Worm (Caenorhabditis elegans) whole organism, L2 larva: ENCODE measurements around the gene mab-21.

Source experiments
- C34F6.9 ChIP-seq: fragments of 150-350 bp; optimal IDR thresholded peaks from 2 replicates; lab custom pipeline; 2014; ENCODE audit warnings: missing biosample characterization, missing genetic modification characterization
- F13H6.1 ChIP-seq: sonication (generic microtip); optimal IDR thresholded peaks from 2 replicates; lab custom pipeline; 2016; ENCODE audit warnings: missing genetic modification characterization, missing compliant biosample characterization
- Y55F3AM.14 ChIP-seq: fragments of 200-800 bp; sonication (Bioruptor generic); optimal IDR thresholded peaks from 2 replicates; lab custom pipeline; 2018; ENCODE audit warnings: mild to moderate bottlenecking, missing genetic modification characterization, missing compliant biosample characterization
- alr-1 ChIP-seq: fragments of 150-350 bp; optimal IDR thresholded peaks from 2 replicates; lab custom pipeline; 2014; ENCODE audit warnings: missing biosample characterization, missing genetic modification characterization
- aly-2 ChIP-seq: fragments of 150-350 bp; optimal IDR thresholded peaks from 2 replicates; lab custom pipeline; 2014; ENCODE audit warnings: missing biosample characterization, missing genetic modification characterization
- ama-1 ChIP-seq: fragments of 150-350 bp; optimal IDR thresholded peaks from 2 replicates; lab custom pipeline; 2018; ENCODE audit warnings: inconsistent platforms
- blmp-1 ChIP-seq: sonication (generic microtip); optimal IDR thresholded peaks from 2 replicates; lab custom pipeline; 2017; ENCODE audit warnings: missing genetic modification characterization, mild to moderate bottlenecking, missing compliant biosample characterization, antibody characterized with exemption, moderate library complexity; ENCODE audit not compliant: insufficient read depth
- ceh-16 ChIP-seq: fragments of 150-350 bp; optimal IDR thresholded peaks from 2 replicates; lab custom pipeline; 2014; ENCODE audit warnings: missing biosample characterization, missing genetic modification characterization
- ceh-82 ChIP-seq: fragments of 150-350 bp; optimal IDR thresholded peaks from 2 replicates; lab custom pipeline; 2014; ENCODE audit warnings: missing biosample characterization, missing genetic modification characterization
- crh-2 ChIP-seq: sonication (generic microtip); optimal IDR thresholded peaks from 2 replicates; lab custom pipeline; 2017; ENCODE audit warnings: missing biosample characterization, missing genetic modification characterization
- egl-27 ChIP-seq: sonication (generic microtip); optimal IDR thresholded peaks from 3 replicates; lab custom pipeline; 2017; ENCODE audit warnings: missing biosample characterization, missing genetic modification reagents, missing genetic modification characterization
- elt-1 ChIP-seq: fragments of 150-350 bp; optimal IDR thresholded peaks from 2 replicates; lab custom pipeline; 2014; ENCODE audit warnings: missing biosample characterization, missing genetic modification characterization
- gmeb-1 ChIP-seq: fragments of 150-350 bp; optimal IDR thresholded peaks from 2 replicates; lab custom pipeline; 2014; ENCODE audit warnings: missing biosample characterization, missing genetic modification characterization
- lin-13 ChIP-seq: fragments of 150-350 bp; optimal IDR thresholded peaks from 2 replicates; lab custom pipeline; 2014; ENCODE audit warnings: missing biosample characterization, missing genetic modification reagents, missing genetic modification characterization
- lsy-2 ChIP-seq, 2 experiments: fragments of 150-350 bp in 1 of 2; sonication (generic microtip) in 1 of 2; optimal IDR thresholded peaks; 2 replicates each; lab custom pipeline; 2014 to 2017; ENCODE audit warnings: missing biosample characterization in 2 of 2, missing genetic modification characterization in 2 of 2
- mab-5 ChIP-seq: fragments of 150-350 bp; optimal IDR thresholded peaks from 2 replicates; lab custom pipeline; 2014; ENCODE audit warnings: missing biosample characterization, missing genetic modification characterization
- mdl-1 ChIP-seq, 2 experiments: fragments of 150-350 bp in 1 of 2; sonication (generic microtip) in 1 of 2; optimal IDR thresholded peaks; 2 replicates each; lab custom pipeline; 2017; ENCODE audit warnings: missing biosample characterization in 2 of 2, missing genetic modification characterization in 2 of 2
- nhr-11 ChIP-seq: fragments of 150-350 bp; optimal IDR thresholded peaks from 2 replicates; lab custom pipeline; 2014; ENCODE audit warnings: missing biosample characterization, missing genetic modification characterization
- nhr-12 ChIP-seq: fragments of 150-350 bp; optimal IDR thresholded peaks from 2 replicates; lab custom pipeline; 2014; ENCODE audit warnings: missing biosample characterization, missing genetic modification characterization
- nhr-129 ChIP-seq: fragments of 150-350 bp; optimal IDR thresholded peaks from 2 replicates; lab custom pipeline; 2014; ENCODE audit warnings: missing biosample characterization, missing genetic modification characterization
- nhr-21 ChIP-seq: fragments of 150-350 bp; optimal IDR thresholded peaks from 2 replicates; lab custom pipeline; 2014; ENCODE audit warnings: missing biosample characterization, missing genetic modification characterization
- nhr-23 ChIP-seq: fragments of 150-350 bp; optimal IDR thresholded peaks from 2 replicates; lab custom pipeline; 2014; ENCODE audit warnings: missing biosample characterization, missing genetic modification reagents, missing genetic modification characterization
- nhr-237 ChIP-seq: fragments of 150-350 bp; optimal IDR thresholded peaks from 2 replicates; lab custom pipeline; 2014; ENCODE audit warnings: missing biosample characterization, missing genetic modification characterization
- nhr-25 ChIP-seq: fragments of 150-350 bp; sonication (generic microtip); optimal IDR thresholded peaks from 3 replicates; lab custom pipeline; 2014; ENCODE audit warnings: missing biosample characterization, missing genetic modification characterization
- nhr-77 ChIP-seq: fragments of 150-350 bp; optimal IDR thresholded peaks from 2 replicates; lab custom pipeline; 2014; ENCODE audit warnings: missing biosample characterization, missing genetic modification characterization
- skn-1 ChIP-seq: sonication (generic microtip); optimal IDR thresholded peaks from 2 replicates; lab custom pipeline; 2017; ENCODE audit warnings: missing biosample characterization, missing genetic modification characterization
- sma-9 ChIP-seq, 2 experiments: fragments of 150-350 bp in 1 of 2; sonication (generic microtip) in 1 of 2; optimal IDR thresholded peaks; 2 replicates each; lab custom pipeline; 2014 to 2016; ENCODE audit warnings: missing genetic modification characterization in 2 of 2, mild to moderate bottlenecking in 1 of 2, missing biosample characterization in 1 of 2, missing compliant biosample characterization in 1 of 2, missing genetic modification reagents in 1 of 2, moderate library complexity in 1 of 2
- unc-39 ChIP-seq: fragments of 150-350 bp; optimal IDR thresholded peaks from 2 replicates; lab custom pipeline; 2014; ENCODE audit warnings: missing biosample characterization, missing genetic modification characterization
- unc-55 ChIP-seq: fragments of 150-350 bp; sonication (generic microtip); optimal IDR thresholded peaks from 3 replicates; lab custom pipeline; 2014; ENCODE audit warnings: missing biosample characterization, missing genetic modification reagents, missing genetic modification characterization
- unc-62 ChIP-seq: fragments of 150-350 bp; optimal IDR thresholded peaks from 2 replicates; lab custom pipeline; 2014; ENCODE audit warnings: missing biosample characterization, missing genetic modification reagents, missing genetic modification characterization
- zag-1 ChIP-seq: fragments of 150-350 bp; optimal IDR thresholded peaks from 2 replicates; lab custom pipeline; 2014; ENCODE audit warnings: missing biosample characterization, missing genetic modification characterization
- ztf-1 ChIP-seq: fragments of 200-800 bp; sonication (Bioruptor generic); conservative IDR thresholded peaks from 2 replicates; pipeline ENCODE4 v1.3.6; 2022; ENCODE audit warnings: missing genetic modification characterization, missing compliant biosample characterization
- ztf-11 ChIP-seq: sonication (generic microtip); optimal IDR thresholded peaks from 2 replicates; lab custom pipeline; 2017; ENCODE audit warnings: missing biosample characterization, missing genetic modification characterization
- ztf-4 ChIP-seq: fragments of 150-350 bp; optimal IDR thresholded peaks from 2 replicates; lab custom pipeline; 2014; ENCODE audit warnings: missing biosample characterization, missing genetic modification characterization

The mab-21 gene

DNA sequence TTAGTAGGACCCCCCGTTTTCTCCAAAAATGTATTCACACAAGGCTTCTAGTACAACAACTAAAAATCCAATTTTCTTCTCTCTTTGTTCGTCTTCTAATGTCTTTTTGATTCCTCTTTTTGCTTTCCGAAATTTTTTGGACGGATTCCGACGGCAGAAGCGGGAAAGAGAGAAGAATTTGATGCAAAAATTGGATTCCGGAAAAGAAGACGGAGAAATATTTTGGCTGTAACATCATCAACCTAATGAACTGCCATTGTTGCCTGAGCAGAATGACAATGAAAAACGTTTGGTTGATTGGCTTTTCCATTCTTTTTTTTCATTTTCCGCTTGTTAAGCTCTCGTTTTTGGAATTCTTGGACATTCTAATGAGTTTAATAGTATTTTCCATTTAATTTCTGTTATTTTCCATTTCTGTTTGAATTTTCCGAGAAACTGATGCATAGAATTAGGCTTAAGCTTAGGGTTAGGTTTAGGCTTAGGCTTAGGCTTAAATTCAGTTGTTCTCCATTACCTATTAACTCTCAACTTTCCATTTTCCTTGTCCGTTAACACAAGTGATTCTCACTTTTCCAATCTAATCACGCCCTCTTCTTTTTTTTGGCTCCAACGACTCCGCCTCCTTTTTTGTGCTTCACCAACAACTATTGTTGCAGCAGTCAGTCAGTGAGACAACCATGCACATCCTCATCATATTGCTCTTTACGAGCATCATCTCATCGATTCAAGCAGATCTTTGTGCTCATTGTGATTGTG, 22.0 kb downstream of the mab-21 start, which contains the start of gene lron-5:
Gene lron-5 (plus strand): TSS at position 655 of the 756 bp plus-strand sequence.
- TF ChIP-seq skn-1, result no peak
- no peak for TF ChIP-seq ztf-11
- no peak for TF ChIP-seq Y55F3AM.14 (GFP tag; lab: Kevin White, UChicago)
- TF ChIP-seq unc-62 (GFP tag; lab: Kevin White, UChicago), result no peak
- no peak for TF ChIP-seq egl-27 (tag; lab: Kevin White, UChicago)
- no peak for TF ChIP-seq ztf-4
- TF ChIP-seq nhr-25 (tag; lab: Kevin White, UChicago), result no peak
- TF ChIP-seq unc-39 (tag; lab: Kevin White, UChicago), result no peak
- TF ChIP-seq nhr-21 (tag; lab: Kevin White, UChicago), result no peak
- TF ChIP-seq ceh-82 (tag; lab: Kevin White, UChicago), result no peak
- no peak for TF ChIP-seq nhr-129
- TF ChIP-seq blmp-1 (tag; lab: Kevin White, UChicago), result no peak

DNA sequence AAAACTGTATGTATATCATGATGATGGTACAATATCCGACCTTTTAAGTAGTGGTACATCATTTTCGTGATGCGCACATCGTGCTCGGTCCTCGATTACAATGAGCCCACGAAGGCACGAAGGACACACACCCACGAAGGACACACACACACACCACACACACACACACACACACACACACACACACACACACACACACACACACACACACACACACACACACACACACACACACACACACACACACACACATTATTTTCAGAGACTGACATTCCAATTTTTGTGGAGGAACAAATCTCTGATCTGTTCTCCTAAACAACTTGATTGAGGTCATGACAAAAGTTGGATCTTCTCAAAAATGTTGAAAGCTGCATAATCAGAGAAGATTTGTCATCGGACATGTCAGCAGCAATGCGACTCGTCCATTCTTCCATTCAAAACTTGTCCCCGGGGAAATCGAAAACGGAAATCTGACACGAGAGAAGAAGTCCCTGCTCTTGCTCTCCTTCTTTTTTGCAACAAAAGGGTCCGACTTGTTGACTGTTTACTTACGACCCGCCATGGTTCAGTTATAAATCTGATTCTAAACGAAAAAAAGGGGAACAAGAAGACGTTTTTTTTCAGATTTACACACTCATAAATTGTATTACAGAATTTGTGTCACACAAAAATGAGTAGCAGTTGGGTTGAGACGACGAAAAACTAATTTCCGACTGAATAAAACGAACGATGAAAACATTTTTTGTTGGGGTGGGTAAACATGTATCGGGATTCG, 25.8 kb downstream of the mab-21 start:
- TF ChIP-seq gmeb-1 (tag; lab: Kevin White, UChicago) (no peak), zag-1 (tag; lab: Kevin White, UChicago) (no peak), mab-5 (tag; lab: Kevin White, UChicago) (no peak), ceh-82 (tag; lab: Kevin White, UChicago) (no peak), unc-55 (GFP tag; lab: Kevin White, UChicago) (no peak), egl-27 (tag; lab: Kevin White, UChicago) (no peak), ztf-1 (no peak), Y55F3AM.14 (GFP tag; lab: Kevin White, UChicago) (no peak), aly-2 (no peak), blmp-1 (tag; lab: Kevin White, UChicago) (no peak), nhr-11 (no peak), nhr-77 (tag; lab: Kevin White, UChicago) (no peak), elt-1 (tag; lab: Kevin White, UChicago) (no peak), C34F6.9 (tag; lab: Kevin White, UChicago) (no peak), ama-1 (lab: Kevin White, UChicago) (no peak), nhr-25 (tag; lab: Kevin White, UChicago) (no peak)

DNA sequence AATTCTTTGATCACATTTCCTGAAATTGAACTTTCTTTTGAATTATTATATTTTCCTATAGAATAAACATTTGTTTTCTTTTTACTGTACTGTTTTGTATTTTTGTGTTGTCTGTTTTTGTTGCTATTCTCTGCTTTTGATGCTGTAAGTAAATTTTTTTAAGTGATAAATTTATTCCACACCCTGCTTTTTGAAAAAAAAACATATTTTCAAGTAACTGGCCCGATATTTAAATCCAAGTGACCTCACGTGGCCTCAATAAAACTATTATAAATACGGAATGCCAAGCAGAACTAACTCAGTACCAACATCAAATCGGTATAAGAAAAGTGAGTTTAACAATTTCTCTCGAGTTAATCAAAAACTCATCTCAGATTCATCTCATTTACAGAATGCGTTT, 27.6 kb downstream of the mab-21 start, which contains the start of gene clec-151:
Gene clec-151 (plus strand): TSS at position 301 of the 400 bp plus-strand sequence.
- no peak for TF ChIP-seq lin-13
- no peak for TF ChIP-seq ceh-16 (tag; lab: Kevin White, UChicago)
- TF ChIP-seq lsy-2 (tag; optimal IDR thresholded peaks at IDR 0.05; lab: Kevin White, UChicago), result no peak
- no peak for TF ChIP-seq skn-1
- no peak for TF ChIP-seq ceh-82 (tag; lab: Kevin White, UChicago)
- TF ChIP-seq nhr-77 (tag; lab: Kevin White, UChicago), result no peak
- no peak for TF ChIP-seq blmp-1 (tag; lab: Kevin White, UChicago)
- TF ChIP-seq nhr-237 (tag; lab: Kevin White, UChicago), result no peak
- no peak for TF ChIP-seq ama-1 (lab: Kevin White, UChicago)
- TF ChIP-seq alr-1 (tag; lab: Kevin White, UChicago), result no peak
- no peak for TF ChIP-seq crh-2
- TF ChIP-seq nhr-25 (tag; lab: Kevin White, UChicago), result no peak
- no peak for TF ChIP-seq unc-55 (GFP tag; lab: Kevin White, UChicago)
- TF ChIP-seq Y55F3AM.14 (GFP tag; lab: Kevin White, UChicago), result no peak
- no peak for TF ChIP-seq nhr-23 (tag; lab: Kevin White, UChicago)
- no peak for TF ChIP-seq F13H6.1 (tag; lab: Kevin White, UChicago)

DNA sequence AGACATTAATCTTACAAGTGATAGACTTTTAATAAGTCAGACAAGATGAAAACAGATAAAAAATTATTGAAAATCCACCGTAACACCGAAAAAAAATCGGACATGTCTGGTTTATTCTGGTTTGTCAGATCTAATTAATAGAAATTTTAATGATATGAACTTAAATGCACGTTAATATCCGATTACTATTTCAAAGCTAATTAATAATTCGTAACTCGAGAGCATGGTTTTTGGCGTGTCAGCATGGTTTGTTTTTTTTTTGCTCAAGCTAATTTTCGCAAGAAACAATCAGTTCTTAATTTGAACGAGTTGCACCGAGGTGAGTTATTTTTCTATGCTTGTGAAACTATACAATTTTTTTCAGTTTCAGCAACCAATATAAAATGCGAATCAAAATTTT, 34.4 kb downstream of the mab-21 start, which contains the start of gene clec-153:
Gene clec-153 (plus strand): TSS at position 301 of the 400 bp plus-strand sequence.
- TF ChIP-seq ztf-11, result no peak
- TF ChIP-seq nhr-23 (tag; lab: Kevin White, UChicago), result no peak
- TF ChIP-seq egl-27 (tag; lab: Kevin White, UChicago), result no peak
- no peak for TF ChIP-seq mdl-1 (tag; optimal IDR thresholded peaks at IDR 0.05; lab: Kevin White, UChicago)
- no peak for TF ChIP-seq lsy-2 (tag; optimal IDR thresholded peaks at IDR 0.05; lab: Kevin White, UChicago)
- no peak for TF ChIP-seq F13H6.1 (tag; lab: Kevin White, UChicago)
- no peak for TF ChIP-seq sma-9 (GFP tag; optimal IDR thresholded peaks at IDR 0.05; lab: Kevin White, UChicago)
- no peak for TF ChIP-seq sma-9 (tag; optimal IDR thresholded peaks at IDR 0.05; lab: Kevin White, UChicago)
- TF ChIP-seq nhr-12 (tag; lab: Kevin White, UChicago), result no peak
